Worm (Caenorhabditis elegans): ENCODE measurements around the gene C04E7.5.

- TF ChIP-seq ztf-11 (tag; optimal IDR thresholded peaks at IDR 0.05) = no peak
- no peak for TF ChIP-seq sma-9 (GFP tag; optimal IDR thresholded peaks at IDR 0.05)
- TF ChIP-seq sma-9 (tag; optimal IDR thresholded peaks at IDR 0.05) = no peak
- TF ChIP-seq lin-13 (GFP tag; optimal IDR thresholded peaks at IDR 0.05) = peak; percentile 8
- peak; percentile 32 for TF ChIP-seq nhr-129 (tag; optimal IDR thresholded peaks at IDR 0.05)
- no peak for TF ChIP-seq ztf-1 (GFP tag; conservative IDR thresholded peaks at IDR 0.05)
- no peak for TF ChIP-seq ZK546.5 (tag; optimal IDR thresholded peaks at IDR 0.05)
- no peak for TF ChIP-seq nhr-77 (tag; optimal IDR thresholded peaks at IDR 0.05)
- no peak for TF ChIP-seq ama-1 (optimal IDR thresholded peaks at IDR 0.05)
- no peak for TF ChIP-seq nhr-10 (tag; optimal IDR thresholded peaks at IDR 0.05)
- TF ChIP-seq Y55F3AM.14 (GFP tag; optimal IDR thresholded peaks at IDR 0.05) = no peak
- no peak for TF ChIP-seq R02D3.7 (tag; optimal IDR thresholded peaks at IDR 0.05)
Observed at ce11 chrX:325597-326161, 34.9 kb upstream of the C04E7.5 start, which contains the start of gene M02E1.1.
